Fruit fly (Drosophila melanogaster) whole organism, prepupa: ENCODE results near the gene Eo.

Experiments
- CG11294 ChIP-seq: fragments of 200-800 bp; sonication (Bioruptor generic); IDR thresholded peaks from 2 replicates; pipeline ENCODE4 v1.3.6; 2022; ENCODE audit warnings: missing biosample characterization, missing genetic modification characterization
- CG11762 ChIP-seq: fragments of 200-800 bp; sonication (Bioruptor generic); optimal IDR thresholded peaks from 3 replicates; lab custom pipeline; 2016; ENCODE audit warnings: missing biosample characterization, missing genetic modification characterization; ENCODE audit not compliant: insufficient read depth
- CG11902 ChIP-seq: fragments of 200-800 bp; sonication (Bioruptor generic); optimal IDR thresholded peaks from 3 replicates; lab custom pipeline; 2016; ENCODE audit warnings: missing biosample characterization, missing genetic modification characterization
- CG1621 ChIP-seq: fragments of 200-800 bp; sonication (Bioruptor generic); optimal IDR thresholded peaks from 3 replicates; lab custom pipeline; 2018; ENCODE audit warnings: missing biosample characterization, mild to moderate bottlenecking, missing genetic modification characterization
- CG6792 ChIP-seq: fragments of 200-800 bp; sonication (Bioruptor generic); optimal IDR thresholded peaks from 3 replicates; lab custom pipeline; 2016; ENCODE audit warnings: missing biosample characterization, missing genetic modification characterization
- CG9139 ChIP-seq: fragments of 200-800 bp; sonication (Bioruptor generic); optimal IDR thresholded peaks from 3 replicates; lab custom pipeline; 2017; ENCODE audit warnings: missing biosample characterization, mild to moderate bottlenecking, missing genetic modification characterization
- Hr4 ChIP-seq: fragments of 200-800 bp; sonication (Bioruptor generic); optimal IDR thresholded peaks from 3 replicates; lab custom pipeline; 2016; ENCODE audit warnings: missing biosample characterization, missing genetic modification characterization
- Lpt ChIP-seq: fragments of 200-800 bp; sonication (Bioruptor generic); optimal IDR thresholded peaks from 3 replicates; lab custom pipeline; 2016; ENCODE audit warnings: missing biosample characterization, missing genetic modification characterization
- OdsH ChIP-seq: fragments of 200-800 bp; sonication (Bioruptor generic); optimal IDR thresholded peaks from 3 replicates; lab custom pipeline; 2016; ENCODE audit warnings: missing biosample characterization, missing genetic modification characterization
- Sox15 ChIP-seq: fragments of 200-800 bp; sonication (Bioruptor generic); optimal IDR thresholded peaks from 3 replicates; lab custom pipeline; 2016; ENCODE audit warnings: missing biosample characterization, missing genetic modification characterization
- acj6 ChIP-seq: fragments of 200-800 bp; sonication (Bioruptor generic); optimal IDR thresholded peaks from 3 replicates; lab custom pipeline; 2016; ENCODE audit warnings: missing biosample characterization, missing genetic modification characterization
- dac ChIP-seq: fragments of 200-800 bp; sonication (Bioruptor generic); optimal IDR thresholded peaks from 2 replicates; lab custom pipeline; 2017; ENCODE audit warnings: missing biosample characterization, mild to moderate bottlenecking, missing genetic modification characterization
- lz ChIP-seq: fragments of 200-800 bp; sonication (Bioruptor generic); optimal IDR thresholded peaks from 3 replicates; lab custom pipeline; 2016; ENCODE audit warnings: missing biosample characterization, missing genetic modification characterization
- net ChIP-seq: fragments of 200-800 bp; sonication (Bioruptor generic); optimal IDR thresholded peaks from 3 replicates; lab custom pipeline; 2016; ENCODE audit warnings: missing biosample characterization, missing genetic modification characterization

dm6 chrX:14885554-14885953 lies 33.0 kb downstream of the Eo start:
- TF ChIP-seq acj6, result no peak
- no peak for TF ChIP-seq Lpt (GFP tag; lab: Kevin White, UChicago)
- no peak for TF ChIP-seq CG6792
- TF ChIP-seq net (GFP tag; lab: Kevin White, UChicago), result no peak
- TF ChIP-seq Hr4 (GFP tag; lab: Kevin White, UChicago), result no peak
- TF ChIP-seq Sox15, result no peak
- TF ChIP-seq OdsH, result no peak
- no peak for TF ChIP-seq CG11762 (GFP tag; lab: Kevin White, UChicago)
- no peak for TF ChIP-seq dac (GFP tag; lab: Kevin White, UChicago)
- TF ChIP-seq CG9139 (GFP tag; lab: Kevin White, UChicago), result no peak
- no peak for TF ChIP-seq CG11902 (GFP tag; lab: Kevin White, UChicago)
- TF ChIP-seq lz (GFP tag; lab: Kevin White, UChicago), result no peak
- no peak for TF ChIP-seq CG1621 (tag; lab: Kevin White, UChicago)
- TF ChIP-seq CG11294 (GFP tag; lab: Robert Waterston, UW), result no peak
